Fruit fly (Drosophila melanogaster) whole organism, prepupa: ENCODE results near the gene Wnt10.

Experiments used
- CG10669 ChIP-seq: fragments of 200-800 bp; sonication (Bioruptor generic); optimal IDR thresholded peaks from 3 replicates; lab custom pipeline; 2018; ENCODE audit warnings: missing biosample characterization, mild to moderate bottlenecking, missing genetic modification characterization, moderate library complexity
- CG11294 ChIP-seq: fragments of 200-800 bp; sonication (Bioruptor generic); IDR thresholded peaks from 2 replicates; pipeline ENCODE4 v1.3.6; 2022; ENCODE audit warnings: missing biosample characterization, missing genetic modification characterization
- CG11762 ChIP-seq: fragments of 200-800 bp; sonication (Bioruptor generic); optimal IDR thresholded peaks from 3 replicates; lab custom pipeline; 2016; ENCODE audit warnings: missing biosample characterization, missing genetic modification characterization; ENCODE audit not compliant: insufficient read depth
- CG11902 ChIP-seq: fragments of 200-800 bp; sonication (Bioruptor generic); optimal IDR thresholded peaks from 3 replicates; lab custom pipeline; 2016; ENCODE audit warnings: missing biosample characterization, missing genetic modification characterization
- CG15336 ChIP-seq: fragments of 200-800 bp; sonication (Bioruptor generic); IDR thresholded peaks from 2 replicates; pipeline ENCODE4 v1.3.6; 2022; ENCODE audit warnings: missing biosample characterization, missing genetic modification characterization
- CG1621 ChIP-seq: fragments of 200-800 bp; sonication (Bioruptor generic); optimal IDR thresholded peaks from 3 replicates; lab custom pipeline; 2018; ENCODE audit warnings: missing biosample characterization, mild to moderate bottlenecking, missing genetic modification characterization
- CG16779 ChIP-seq: fragments of 200-800 bp; sonication (Bioruptor generic); optimal IDR thresholded peaks from 3 replicates; lab custom pipeline; 2017; ENCODE audit warnings: missing biosample characterization, mild to moderate bottlenecking, missing genetic modification characterization
- CG3032 ChIP-seq: fragments of 200-800 bp; optimal IDR thresholded peaks from 2 replicates; lab custom pipeline; 2019; ENCODE audit warnings: missing biosample characterization, mild to moderate bottlenecking, missing genetic modification characterization, moderate library complexity
- CG4318 ChIP-seq: fragments of 200-800 bp; sonication (Bioruptor generic); optimal IDR thresholded peaks from 3 replicates; lab custom pipeline; 2017; ENCODE audit warnings: missing biosample characterization, mild to moderate bottlenecking, missing genetic modification characterization
- CG6163 ChIP-seq: fragments of 200-800 bp; sonication (Bioruptor generic); IDR thresholded peaks from 3 replicates; pipeline ENCODE4 v1.3.6; 2022; ENCODE audit warnings: missing biosample characterization, missing genetic modification characterization
- CG6276 ChIP-seq: fragments of 200-800 bp; sonication (Bioruptor generic); optimal IDR thresholded peaks from 2 replicates; lab custom pipeline; 2017; ENCODE audit warnings: missing biosample characterization, mild to moderate bottlenecking, missing genetic modification characterization
- CG6792 ChIP-seq: fragments of 200-800 bp; sonication (Bioruptor generic); optimal IDR thresholded peaks from 3 replicates; lab custom pipeline; 2016; ENCODE audit warnings: missing biosample characterization, missing genetic modification characterization
- CG6808 ChIP-seq: fragments of 200-800 bp; sonication (Bioruptor generic); optimal IDR thresholded peaks from 3 replicates; lab custom pipeline; 2017; ENCODE audit warnings: missing biosample characterization, missing genetic modification characterization, mild to moderate bottlenecking, moderate library complexity, missing genetic modification reagents
- CG6854 ChIP-seq: fragments of 200-800 bp; sonication (Bioruptor generic); optimal IDR thresholded peaks from 2 replicates; lab custom pipeline; 2017; ENCODE audit warnings: missing biosample characterization, mild to moderate bottlenecking, missing genetic modification characterization
- CG7368 ChIP-seq: fragments of 200-800 bp; sonication (Bioruptor generic); optimal IDR thresholded peaks from 3 replicates; lab custom pipeline; 2016; ENCODE audit warnings: missing biosample characterization, missing genetic modification characterization
- CG8119 ChIP-seq: fragments of 200-800 bp; sonication (Bioruptor generic); IDR thresholded peaks from 3 replicates; pipeline ENCODE4 v1.3.6; 2022; ENCODE audit warnings: missing biosample characterization, missing genetic modification characterization
- CG8632 ChIP-seq: fragments of 200-800 bp; sonication (Bioruptor generic); optimal IDR thresholded peaks from 3 replicates; lab custom pipeline; 2016; ENCODE audit warnings: missing biosample characterization, missing genetic modification characterization
- Eip78C ChIP-seq: fragments of 200-800 bp; sonication (Bioruptor generic); peaks from one replicate; lab custom pipeline; 2016; ENCODE audit warnings: missing biosample characterization, missing genetic modification characterization
- Eip93F ChIP-seq: fragments of 200-800 bp; sonication (Bioruptor generic); optimal IDR thresholded peaks from 2 replicates; lab custom pipeline; 2016; ENCODE audit warnings: missing biosample characterization, mild to moderate bottlenecking, missing genetic modification characterization
- Ets21C ChIP-seq: fragments of 200-800 bp; sonication (Bioruptor generic); optimal IDR thresholded peaks from 3 replicates; lab custom pipeline; 2016; ENCODE audit warnings: missing biosample characterization, missing genetic modification characterization
- Ets96B ChIP-seq: fragments of 200-800 bp; optimal IDR thresholded peaks from 2 replicates; lab custom pipeline; 2019; ENCODE audit warnings: missing biosample characterization, mild to moderate bottlenecking, missing genetic modification characterization, moderate library complexity
- Gug ChIP-seq: fragments of 200-800 bp; sonication (Bioruptor generic); IDR thresholded peaks from 2 replicates; pipeline ENCODE4 v1.3.6; 2022; ENCODE audit warnings: missing biosample characterization, missing genetic modification characterization
- Hr38 ChIP-seq: sonication (Bioruptor generic); optimal IDR thresholded peaks from 2 replicates; lab custom pipeline; 2016; ENCODE audit warnings: missing biosample characterization, missing genetic modification characterization
- Hr39 ChIP-seq: fragments of 200-800 bp; sonication (Bioruptor generic); optimal IDR thresholded peaks from 2 replicates; lab custom pipeline; 2016; ENCODE audit warnings: missing biosample characterization, missing genetic modification characterization
- Hr4 ChIP-seq: fragments of 200-800 bp; sonication (Bioruptor generic); optimal IDR thresholded peaks from 3 replicates; lab custom pipeline; 2016; ENCODE audit warnings: missing biosample characterization, missing genetic modification characterization
- Lpt ChIP-seq: fragments of 200-800 bp; sonication (Bioruptor generic); optimal IDR thresholded peaks from 3 replicates; lab custom pipeline; 2016; ENCODE audit warnings: missing biosample characterization, missing genetic modification characterization
- OdsH ChIP-seq: fragments of 200-800 bp; sonication (Bioruptor generic); optimal IDR thresholded peaks from 3 replicates; lab custom pipeline; 2016; ENCODE audit warnings: missing biosample characterization, missing genetic modification characterization
- Smox ChIP-seq: fragments of 200-800 bp; sonication (Bioruptor generic); optimal IDR thresholded peaks from 3 replicates; lab custom pipeline; 2016; ENCODE audit warnings: missing biosample characterization, missing genetic modification characterization
- Sox102F ChIP-seq: fragments of 200-800 bp; sonication (Bioruptor generic); optimal IDR thresholded peaks from 2 replicates; lab custom pipeline; 2016; ENCODE audit warnings: missing biosample characterization, mild to moderate bottlenecking, missing genetic modification characterization
- Sox14 ChIP-seq: fragments of 200-800 bp; sonication (Bioruptor generic); optimal IDR thresholded peaks from 3 replicates; lab custom pipeline; 2016; ENCODE audit warnings: missing biosample characterization, missing genetic modification characterization
- Sox15 ChIP-seq: fragments of 200-800 bp; sonication (Bioruptor generic); optimal IDR thresholded peaks from 3 replicates; lab custom pipeline; 2016; ENCODE audit warnings: missing biosample characterization, missing genetic modification characterization
- achi ChIP-seq: fragments of 200-800 bp; sonication (Bioruptor generic); optimal IDR thresholded peaks from 3 replicates; lab custom pipeline; 2016; ENCODE audit warnings: missing biosample characterization, missing genetic modification characterization
- acj6 ChIP-seq: fragments of 200-800 bp; sonication (Bioruptor generic); optimal IDR thresholded peaks from 3 replicates; lab custom pipeline; 2016; ENCODE audit warnings: missing biosample characterization, missing genetic modification characterization
- dac ChIP-seq: fragments of 200-800 bp; sonication (Bioruptor generic); optimal IDR thresholded peaks from 2 replicates; lab custom pipeline; 2017; ENCODE audit warnings: missing biosample characterization, mild to moderate bottlenecking, missing genetic modification characterization
- dsx ChIP-seq: fragments of 200-800 bp; optimal IDR thresholded peaks from 3 replicates; lab custom pipeline; 2019; ENCODE audit warnings: missing biosample characterization, mild to moderate bottlenecking, missing genetic modification characterization, moderate library complexity; ENCODE audit not compliant: poor library complexity, severe bottlenecking
- eg ChIP-seq: fragments of 200-800 bp; sonication (Bioruptor generic); IDR thresholded peaks from 3 replicates; pipeline ENCODE4 v1.3.6; 2022; ENCODE audit warnings: missing biosample characterization, missing genetic modification characterization
- fd59A ChIP-seq: fragments of 200-800 bp; sonication (Bioruptor generic); optimal IDR thresholded peaks from 2 replicates; lab custom pipeline; 2017; ENCODE audit warnings: missing biosample characterization, mild to moderate bottlenecking, missing genetic modification characterization, missing genetic modification reagents
- fkh ChIP-seq: fragments of 200-800 bp; sonication (Bioruptor generic); optimal IDR thresholded peaks from 3 replicates; lab custom pipeline; 2017; ENCODE audit warnings: missing biosample characterization, mild to moderate bottlenecking, missing genetic modification characterization, moderate library complexity
- pdm3 ChIP-seq: fragments of 200-800 bp; sonication (Bioruptor generic); optimal IDR thresholded peaks from 3 replicates; lab custom pipeline; 2016; ENCODE audit warnings: missing biosample characterization, missing genetic modification characterization
- salr ChIP-seq, 2 experiments: fragments of 200-800 bp; sonication (Bioruptor generic); optimal IDR thresholded peaks; 3 replicates each; lab custom pipeline; 2016 to 2018; ENCODE audit warnings: missing biosample characterization in 2 of 2, missing genetic modification characterization in 2 of 2, mild to moderate bottlenecking in 1 of 2
- spab ChIP-seq: fragments of 200-800 bp; sonication (Bioruptor generic); optimal IDR thresholded peaks from 2 replicates; lab custom pipeline; 2017; ENCODE audit warnings: missing biosample characterization, mild to moderate bottlenecking, missing genetic modification characterization, missing genetic modification reagents
- ss ChIP-seq, 2 experiments: fragments of 200-800 bp; sonication (Bioruptor generic); optimal IDR thresholded peaks; 2 replicates in 1 of 2; 3 replicates in 1 of 2; lab custom pipeline; 2017 to 2018; ENCODE audit warnings: mild to moderate bottlenecking in 2 of 2, missing biosample characterization in 2 of 2, missing genetic modification characterization in 2 of 2, moderate library complexity in 1 of 2
- topi ChIP-seq: fragments of 200-800 bp; sonication (Bioruptor generic); optimal IDR thresholded peaks from 3 replicates; lab custom pipeline; 2016; ENCODE audit warnings: missing biosample characterization, missing genetic modification characterization
- vri ChIP-seq: fragments of 200-800 bp; sonication (Bioruptor generic); optimal IDR thresholded peaks from 3 replicates; lab custom pipeline; 2016; ENCODE audit warnings: missing biosample characterization, mild to moderate bottlenecking, missing genetic modification characterization

Wnt10 gene

dm6 chr2L:7424907-7425689, 61.9 kb downstream of the Wnt10 start (continued):
- peak; percentile 29 for TF ChIP-seq dsx (GFP tag; lab: Kevin White, UChicago)
- TF ChIP-seq salr (GFP tag; optimal IDR thresholded peaks at IDR 0.05; lab: Kevin White, UChicago): peak; percentile 24 to 31
- no peak for TF ChIP-seq CG6854 (GFP tag; lab: Kevin White, UChicago)
- peak; percentile 37 for TF ChIP-seq dac
- TF ChIP-seq Hr38 (GFP tag; lab: Kevin White, UChicago): no peak
- TF ChIP-seq Hr39: peak; percentile 94
- TF ChIP-seq CG1621: peak; percentile 46
- TF ChIP-seq CG6792 (GFP tag; lab: Kevin White, UChicago): peak; percentile 81
- TF ChIP-seq CG6276 (GFP tag; lab: Kevin White, UChicago): peak; percentile 54
- TF ChIP-seq acj6 (GFP tag; lab: Kevin White, UChicago): peak; percentile 83
- no peak for TF ChIP-seq fkh
- TF ChIP-seq CG4318 (GFP tag; lab: Kevin White, UChicago): peak; percentile 13
- peak; percentile 7 to 21 for TF ChIP-seq ss (GFP tag; optimal IDR thresholded peaks at IDR 0.05; lab: Kevin White, UChicago)
- peak; percentile 56 for TF ChIP-seq Ets96B
- peak; percentile 93 for TF ChIP-seq eg (GFP tag; lab: Robert Waterston, UW)
- TF ChIP-seq Hr4 (GFP tag; lab: Kevin White, UChicago): peak; percentile 68
- TF ChIP-seq CG15336: peak; percentile 78
- peak; percentile 92 for TF ChIP-seq Eip78C (GFP tag; lab: Kevin White, UChicago)
- TF ChIP-seq Ets21C (GFP tag; lab: Kevin White, UChicago): peak; percentile 87
- TF ChIP-seq CG8119: peak; percentile 69
- TF ChIP-seq OdsH (GFP tag; lab: Kevin White, UChicago): peak; percentile 79
- TF ChIP-seq Sox15 (GFP tag; lab: Kevin White, UChicago): peak; percentile 78
- peak; percentile 29 for TF ChIP-seq CG11762 (GFP tag; lab: Kevin White, UChicago)
- TF ChIP-seq Sox102F (GFP tag; lab: Kevin White, UChicago): peak; percentile 90
- peak; percentile 66 for TF ChIP-seq CG10669 (GFP tag; lab: Kevin White, UChicago)
- peak; percentile 97 for TF ChIP-seq vri
- peak; percentile 89 for TF ChIP-seq Sox14
- TF ChIP-seq CG7368 (GFP tag; lab: Kevin White, UChicago): peak; percentile 86

dm6 chr2L:7425690-7426056, 62.5 kb downstream of the Wnt10 start:
- TF ChIP-seq Ets96B (no peak), CG7368 (GFP tag; lab: Kevin White, UChicago) (no peak), achi (GFP tag; lab: Kevin White, UChicago) (no peak), dac (no peak), CG16779 (no peak), dsx (GFP tag; lab: Kevin White, UChicago) (no peak)

- peak in 1 of 2 experiments; percentile 8 for TF ChIP-seq salr (GFP tag; optimal IDR thresholded peaks at IDR 0.05; lab: Kevin White, UChicago)
- no peak for TF ChIP-seq CG6808
- TF ChIP-seq CG16779: no peak
- TF ChIP-seq Gug (GFP tag; lab: Robert Waterston, UW): no peak
- no peak for TF ChIP-seq Lpt (GFP tag; lab: Kevin White, UChicago)
- TF ChIP-seq CG8632 (GFP tag; lab: Kevin White, UChicago): no peak
- no peak for TF ChIP-seq CG6163 (GFP tag; lab: Robert Waterston, UW)
- TF ChIP-seq Eip93F (GFP tag; lab: Kevin White, UChicago): peak; percentile 1
- peak; percentile 38 for TF ChIP-seq Sox14
- TF ChIP-seq OdsH (GFP tag; lab: Kevin White, UChicago): no peak
- TF ChIP-seq CG11294: no peak
- peak; percentile 9 for TF ChIP-seq pdm3 (GFP tag; lab: Kevin White, UChicago)
- TF ChIP-seq CG3032 (tag; lab: Kevin White, UChicago): peak; percentile 39
- TF ChIP-seq spab (GFP tag; lab: Kevin White, UChicago): no peak
- TF ChIP-seq Smox (GFP tag; lab: Kevin White, UChicago): peak; percentile 59
- no peak for TF ChIP-seq CG7368 (GFP tag; lab: Kevin White, UChicago)
- TF ChIP-seq topi: peak; percentile 3
- peak; percentile 38 for TF ChIP-seq Ets21C (GFP tag; lab: Kevin White, UChicago)
- TF ChIP-seq dsx (GFP tag; lab: Kevin White, UChicago): peak; percentile 13
- TF ChIP-seq fd59A (GFP tag; lab: Kevin White, UChicago): no peak
- TF ChIP-seq CG15336: no peak
- no peak for TF ChIP-seq CG11902 (GFP tag; lab: Kevin White, UChicago)
- no peak for TF ChIP-seq ss (GFP tag; optimal IDR thresholded peaks at IDR 0.05; lab: Kevin White, UChicago)
- TF ChIP-seq vri: no peak
These were observed 63.3 kb downstream of the Wnt10 start, which contains the start of gene muc for dm6 chr2L:7426326-7427066. muc (plus strand) TSS chr2L:7426866.
